Fruit fly (Drosophila melanogaster) whole organism, embryonic: ENCODE data around the gene Cpr11B.

ENCODE experiments used
- Awh ChIP-seq: fragments of 200-800 bp; sonication (Bioruptor generic); IDR thresholded peaks from 2 replicates; pipeline ENCODE4, ENCODE4 v1.3.6; 2022; ENCODE audit warnings: missing biosample characterization, missing genetic modification characterization
- BEAF-32 ChIP-seq: fragments of 200-800 bp; sonication (Bioruptor generic); optimal IDR thresholded peaks from 3 replicates; lab custom pipeline; 2017; ENCODE audit warnings: missing biosample characterization, missing genetic modification characterization, mild to moderate bottlenecking, moderate library complexity, missing genetic modification reagents
- CG10366 ChIP-seq: fragments of 200-800 bp; sonication (Bioruptor generic); IDR thresholded peaks from 2 replicates; pipeline ENCODE4 v1.3.6; 2022; ENCODE audit warnings: missing biosample characterization, missing genetic modification characterization
- CG10462 ChIP-seq: fragments of 200-800 bp; sonication (Bioruptor generic); optimal IDR thresholded peaks from 2 replicates; lab custom pipeline; 2016; ENCODE audit warnings: missing biosample characterization, missing genetic modification characterization
- CG10979 ChIP-seq: fragments of 200-800 bp; sonication (Bioruptor generic); optimal IDR thresholded peaks from 2 replicates; lab custom pipeline; 2018; ENCODE audit warnings: missing biosample characterization, mild to moderate bottlenecking, missing genetic modification characterization, moderate library complexity
- CG11456 ChIP-seq: fragments of 200-800 bp; sonication (Bioruptor generic); IDR thresholded peaks from 3 replicates; pipeline ENCODE4 v1.3.6; 2022; ENCODE audit warnings: missing biosample characterization, missing genetic modification characterization
- CG11504 ChIP-seq: fragments of 200-800 bp; sonication (Bioruptor generic); optimal IDR thresholded peaks from 3 replicates; lab custom pipeline; 2019; ENCODE audit warnings: missing biosample characterization, mild to moderate bottlenecking, missing genetic modification characterization, moderate library complexity
- CG12942 ChIP-seq: fragments of 200-800 bp; sonication (Bioruptor generic); optimal IDR thresholded peaks from 3 replicates; lab custom pipeline; 2016; ENCODE audit warnings: missing biosample characterization, missing genetic modification characterization
- CG13775 ChIP-seq: fragments of 200-800 bp; sonication (Bioruptor generic); optimal IDR thresholded peaks from 3 replicates; lab custom pipeline; 2017; ENCODE audit warnings: missing biosample characterization, mild to moderate bottlenecking, missing genetic modification characterization
- CG14050 ChIP-seq: fragments of 200-800 bp; sonication (Bioruptor generic); IDR thresholded peaks from 3 replicates; pipeline ENCODE4 v1.3.6; 2022; ENCODE audit warnings: missing biosample characterization, missing genetic modification characterization
- CG14710 ChIP-seq: fragments of 200-800 bp; sonication (Bioruptor generic); optimal IDR thresholded peaks from 3 replicates; lab custom pipeline; 2019; ENCODE audit warnings: missing biosample characterization, mild to moderate bottlenecking, missing genetic modification characterization, moderate library complexity
- CG15073 ChIP-seq: fragments of 200-800 bp; sonication (Bioruptor generic); optimal IDR thresholded peaks from 2 replicates; lab custom pipeline; 2016; ENCODE audit warnings: missing biosample characterization, missing genetic modification characterization
- CG1603 ChIP-seq: fragments of 200-800 bp; sonication (Bioruptor generic); optimal IDR thresholded peaks from 2 replicates; lab custom pipeline; 2019; ENCODE audit warnings: missing biosample characterization, mild to moderate bottlenecking, missing genetic modification characterization, moderate library complexity
- CG2678 ChIP-seq: fragments of 200-800 bp; sonication (Bioruptor generic); optimal IDR thresholded peaks from 3 replicates; lab custom pipeline; 2019; ENCODE audit warnings: missing biosample characterization, mild to moderate bottlenecking, missing genetic modification characterization, moderate library complexity
- CG2712 ChIP-seq: fragments of 200-800 bp; optimal IDR thresholded peaks from 3 replicates; lab custom pipeline; 2019; ENCODE audit warnings: missing biosample characterization, mild to moderate bottlenecking, missing genetic modification characterization, moderate library complexity
- CG3838 ChIP-seq: fragments of 200-800 bp; sonication (Bioruptor generic); optimal IDR thresholded peaks from 3 replicates; lab custom pipeline; 2016; ENCODE audit warnings: missing biosample characterization, missing genetic modification characterization
- CG7556 ChIP-seq: fragments of 200-800 bp; sonication (Bioruptor generic); optimal IDR thresholded peaks from 2 replicates; lab custom pipeline; 2017; ENCODE audit warnings: missing biosample characterization, mild to moderate bottlenecking, missing genetic modification characterization
- CG8290 ChIP-seq, 3 experiments: fragments of 200-800 bp; sonication (Bioruptor generic); optimal IDR thresholded peaks; 2 replicates each; lab custom pipeline; 2016 to 2019; ENCODE audit warnings: missing biosample characterization in 3 of 3, missing genetic modification characterization in 3 of 3, mild to moderate bottlenecking in 2 of 3, moderate library complexity in 1 of 3
- CG9727 ChIP-seq: fragments of 200-800 bp; sonication (Bioruptor generic); optimal IDR thresholded peaks from 3 replicates; lab custom pipeline; 2017; ENCODE audit warnings: missing biosample characterization, mild to moderate bottlenecking, missing genetic modification characterization
- CG9797 ChIP-seq: fragments of 200-800 bp; sonication (Bioruptor generic); optimal IDR thresholded peaks from 3 replicates; lab custom pipeline; 2018; ENCODE audit warnings: missing biosample characterization, mild to moderate bottlenecking, missing genetic modification characterization
- CG9817 ChIP-seq: fragments of 200-800 bp; sonication (Bioruptor generic); optimal IDR thresholded peaks from 2 replicates; lab custom pipeline; 2018; ENCODE audit warnings: missing biosample characterization, mild to moderate bottlenecking, missing genetic modification characterization, moderate library complexity
- Chrac-16 ChIP-seq: fragments of 200-800 bp; sonication (Bioruptor generic); optimal IDR thresholded peaks from 3 replicates; lab custom pipeline; 2016; ENCODE audit warnings: missing biosample characterization, missing genetic modification characterization
- D19A ChIP-seq: fragments of 200-800 bp; optimal IDR thresholded peaks from 3 replicates; lab custom pipeline; 2019; ENCODE audit warnings: missing biosample characterization, mild to moderate bottlenecking, missing genetic modification characterization, moderate library complexity
- Dp ChIP-seq: fragments of 200-800 bp; sonication (Bioruptor generic); optimal IDR thresholded peaks from 2 replicates; lab custom pipeline; 2018; ENCODE audit warnings: missing biosample characterization, mild to moderate bottlenecking, missing genetic modification characterization, moderate library complexity
- Drgx ChIP-seq: fragments of 200-800 bp; sonication (Bioruptor generic); IDR thresholded peaks from 2 replicates; pipeline ENCODE4 v1.3.6; 2022; ENCODE audit warnings: missing biosample characterization, missing genetic modification characterization
- ERR ChIP-seq: fragments of 200-800 bp; sonication (Bioruptor generic); optimal IDR thresholded peaks from 2 replicates; lab custom pipeline; 2016; ENCODE audit warnings: missing biosample characterization, missing genetic modification characterization
- Hey ChIP-seq: fragments of 200-800 bp; sonication (Bioruptor generic); optimal IDR thresholded peaks from 3 replicates; lab custom pipeline; 2018; ENCODE audit warnings: missing biosample characterization, mild to moderate bottlenecking, missing genetic modification characterization
- Hr51 ChIP-seq, 2 experiments: fragments of 200-800 bp; sonication (Bioruptor generic); optimal IDR thresholded peaks; 2 replicates in 1 of 2; 3 replicates in 1 of 2; lab custom pipeline; 2016 to 2018; ENCODE audit warnings: missing biosample characterization in 2 of 2, missing genetic modification characterization in 2 of 2, mild to moderate bottlenecking in 1 of 2, moderate library complexity in 1 of 2
- Hsf ChIP-seq: fragments of 200-800 bp; sonication (Bioruptor generic); optimal IDR thresholded peaks from 3 replicates; lab custom pipeline; 2016; ENCODE audit warnings: missing biosample characterization, missing genetic modification characterization
- MESR4 ChIP-seq: fragments of 200-800 bp; sonication (Bioruptor generic); optimal IDR thresholded peaks from 2 replicates; lab custom pipeline; 2018; ENCODE audit warnings: missing biosample characterization, mild to moderate bottlenecking, missing genetic modification characterization, moderate library complexity
- Meics ChIP-seq: fragments of 200-800 bp; sonication (Bioruptor generic); optimal IDR thresholded peaks from 2 replicates; lab custom pipeline; 2017; ENCODE audit warnings: missing biosample characterization, mild to moderate bottlenecking, missing genetic modification characterization
- NC2α ChIP-seq: fragments of 200-800 bp; sonication (Bioruptor generic); optimal IDR thresholded peaks from 2 replicates; lab custom pipeline; 2016; ENCODE audit warnings: missing biosample characterization, missing genetic modification characterization
- NK7.1 ChIP-seq: fragments of 200-800 bp; sonication (Bioruptor generic); optimal IDR thresholded peaks from 3 replicates; lab custom pipeline; 2016; ENCODE audit warnings: missing biosample characterization, missing genetic modification characterization
- NfI ChIP-seq: fragments of 200-800 bp; sonication (Bioruptor generic); optimal IDR thresholded peaks from 3 replicates; lab custom pipeline; 2018; ENCODE audit warnings: missing biosample characterization, mild to moderate bottlenecking, missing genetic modification characterization, moderate library complexity
- Sin3A ChIP-seq: fragments of >200 bp; optimal IDR thresholded peaks from 2 replicates; lab custom pipeline; 2018
- Usf ChIP-seq: fragments of 200-800 bp; sonication (Bioruptor generic); optimal IDR thresholded peaks from 2 replicates; lab custom pipeline; 2017; ENCODE audit warnings: missing genotype, missing biosample characterization, missing genetic modification characterization
- ab ChIP-seq: fragments of 200-800 bp; sonication (Bioruptor generic); optimal IDR thresholded peaks from 2 replicates; lab custom pipeline; 2016; ENCODE audit warnings: missing biosample characterization, missing genetic modification characterization
- abd-A ChIP-seq: fragments of 200-800 bp; sonication (Bioruptor generic); optimal IDR thresholded peaks from 3 replicates; lab custom pipeline; 2019; ENCODE audit warnings: missing biosample characterization, mild to moderate bottlenecking, missing genetic modification characterization, moderate library complexity
- bcd ChIP-seq: fragments of 200-800 bp; sonication (Bioruptor generic); optimal IDR thresholded peaks from 2 replicates; lab custom pipeline; 2017; ENCODE audit warnings: missing biosample characterization, mild to moderate bottlenecking, missing genetic modification characterization
- btn ChIP-seq: fragments of 200-800 bp; sonication (Bioruptor generic); optimal IDR thresholded peaks from 2 replicates; lab custom pipeline; 2016; ENCODE audit warnings: missing biosample characterization, missing genetic modification characterization
- gce ChIP-seq: fragments of 200-800 bp; sonication (Bioruptor generic); IDR thresholded peaks from 3 replicates; pipeline ENCODE4 v1.3.6; 2022; ENCODE audit warnings: missing biosample characterization, missing genetic modification characterization
- ind ChIP-seq: fragments of 200-800 bp; sonication (Bioruptor generic); optimal IDR thresholded peaks from 3 replicates; lab custom pipeline; 2016; ENCODE audit warnings: missing biosample characterization, missing genetic modification characterization
- inv ChIP-seq: fragments of 200-800 bp; sonication (Bioruptor generic); IDR thresholded peaks from 2 replicates; pipeline ENCODE4 v1.3.6; 2022; ENCODE audit warnings: missing biosample characterization, missing genetic modification characterization; ENCODE audit not compliant: partially characterized antibody
- knrl ChIP-seq: fragments of 200-800 bp; sonication (Bioruptor generic); IDR thresholded peaks from 3 replicates; pipeline ENCODE4 v1.3.6; 2022; ENCODE audit warnings: missing biosample characterization, missing genetic modification characterization; ENCODE audit not compliant: partially characterized antibody
- maf-S ChIP-seq: fragments of 200-800 bp; sonication (Bioruptor generic); optimal IDR thresholded peaks from 2 replicates; lab custom pipeline; 2016; ENCODE audit warnings: missing biosample characterization, missing genetic modification characterization
- sens ChIP-seq: fragments of 200-800 bp; sonication (Bioruptor generic); peaks from one replicate; lab custom pipeline; 2016; ENCODE audit warnings: missing biosample characterization, missing genetic modification characterization
- slou ChIP-seq: fragments of 200-800 bp; sonication (Bioruptor generic); optimal IDR thresholded peaks from 3 replicates; lab custom pipeline; 2016; ENCODE audit warnings: missing biosample characterization, missing genetic modification characterization
- trem ChIP-seq: fragments of 200-800 bp; optimal IDR thresholded peaks from 3 replicates; lab custom pipeline; 2019; ENCODE audit warnings: missing biosample characterization, mild to moderate bottlenecking, missing genetic modification characterization, moderate library complexity
- zfh2 ChIP-seq: fragments of 200-800 bp; sonication (Bioruptor generic); optimal IDR thresholded peaks from 2 replicates; lab custom pipeline; 2016; ENCODE audit warnings: missing biosample characterization, missing genetic modification characterization

Cpr11B gene

dm6 chrX:12595610-12596336 lies 42.8 kb downstream of the Cpr11B start, which contains the start of the genes CG1824 and Sec16 (continued):
- peak; percentile 16 for TF ChIP-seq CG10462 (GFP tag; lab: Kevin White, UChicago)
- peak; percentile 5 for TF ChIP-seq CG15073
- TF ChIP-seq ab (GFP tag; lab: Kevin White, UChicago): no peak
- TF ChIP-seq trem: peak; percentile 58
- TF ChIP-seq CG14050 (GFP tag; lab: Robert Waterston, UW): no peak
- peak; percentile 17 for TF ChIP-seq NfI (GFP tag; lab: Kevin White, UChicago)
- TF ChIP-seq CG2712 (tag; lab: Kevin White, UChicago): peak; percentile 51
- TF ChIP-seq Usf: no peak
- peak; percentile 29 for TF ChIP-seq CG10979 (tag; lab: Kevin White, UChicago)
- peak; percentile 12 for TF ChIP-seq Sin3A (lab: Kevin White, UChicago)
- peak; percentile 54 for TF ChIP-seq CG9727
- peak; percentile 21; the same call in 1 of the 2 replicates for TF ChIP-seq inv (GFP tag; lab: Robert Waterston, UW)
- TF ChIP-seq CG3838 (GFP tag; lab: Kevin White, UChicago): no peak
- TF ChIP-seq Drgx (GFP tag; lab: Robert Waterston, UW): 0 out of 2 replicates have a peak, but pooled peaks have one; percentile 5
- no peak for TF ChIP-seq gce (GFP tag; lab: Robert Waterston, UW)
- peak; percentile 77 for TF ChIP-seq BEAF-32 (GFP tag; lab: Kevin White, UChicago)
- TF ChIP-seq MESR4: peak; percentile 59
- TF ChIP-seq D19A (tag; lab: Kevin White, UChicago): peak; percentile 26
- peak in 1 of 2 experiments; percentile 62 for TF ChIP-seq Hr51 (GFP tag; optimal IDR thresholded peaks at IDR 0.05; lab: Kevin White, UChicago)
- peak; percentile 34 for TF ChIP-seq CG12942 (GFP tag; lab: Kevin White, UChicago)
- TF ChIP-seq Awh (GFP tag; lab: Robert Waterston, UW): no peak
- TF ChIP-seq CG10366 (GFP tag; lab: Robert Waterston, UW): no peak
- TF ChIP-seq Hey (tag; lab: Kevin White, UChicago): no peak
- TF ChIP-seq CG8290 (GFP tag; optimal IDR thresholded peaks at IDR 0.05; lab: Kevin White, UChicago): peak; percentile 2
- TF ChIP-seq CG8290 (tag; optimal IDR thresholded peaks at IDR 0.05; lab: Kevin White, UChicago): no peak
- 0 out of 3 replicates have a peak, but pooled peaks have one; percentile 20 for TF ChIP-seq CG11456
- TF ChIP-seq NK7.1 (GFP tag; lab: Kevin White, UChicago): no peak
- peak; percentile 71 for TF ChIP-seq CG14710 (tag; lab: Kevin White, UChicago)
- peak; percentile 47 for TF ChIP-seq zfh2
- TF ChIP-seq slou (GFP tag; lab: Kevin White, UChicago): peak; percentile 2
- TF ChIP-seq CG11504 (tag; lab: Kevin White, UChicago): no peak
- peak; percentile 2 for TF ChIP-seq maf-S (GFP tag; lab: Kevin White, UChicago)
- TF ChIP-seq CG9817 (tag; lab: Kevin White, UChicago): peak; percentile 37
- no peak for TF ChIP-seq NC2α
- TF ChIP-seq CG9797 (GFP tag; lab: Kevin White, UChicago): peak; percentile 8
- TF ChIP-seq CG2678 (tag; lab: Kevin White, UChicago): peak; percentile 65
- TF ChIP-seq sens (GFP tag; lab: Kevin White, UChicago): peak; percentile 72
- TF ChIP-seq bcd (GFP tag; lab: Kevin White, UChicago): peak; percentile 34
- no peak for TF ChIP-seq Dp (GFP tag; lab: Kevin White, UChicago)
- TF ChIP-seq CG7556 (GFP tag; lab: Kevin White, UChicago): peak; percentile 51
- TF ChIP-seq knrl (GFP tag; lab: Robert Waterston, UW): peak; percentile 39; the same call in 1 of the 3 replicates
- TF ChIP-seq ERR (GFP tag; lab: Kevin White, UChicago): no peak
- peak; percentile 66 for TF ChIP-seq CG13775 (GFP tag; lab: Kevin White, UChicago)
- peak; percentile 33 for TF ChIP-seq Chrac-16 (GFP tag; lab: Kevin White, UChicago)
- TF ChIP-seq ind (GFP tag; lab: Kevin White, UChicago): peak; percentile 53
- TF ChIP-seq btn (GFP tag; lab: Kevin White, UChicago): no peak
- TF ChIP-seq Meics (GFP tag; lab: Kevin White, UChicago): peak; percentile 52
- no peak for TF ChIP-seq CG1603 (tag; lab: Kevin White, UChicago)
- TF ChIP-seq abd-A (tag; lab: Kevin White, UChicago): no peak
- peak; percentile 18 for TF ChIP-seq Hsf (GFP tag; lab: Kevin White, UChicago)
